Worm (Caenorhabditis elegans) whole organism, L3 larva: Measurements from ENCODE around the gene btb-16.

Experiments
- R02D3.7 ChIP-seq: fragments of 150-350 bp; optimal IDR thresholded peaks from 2 replicates; lab custom pipeline; 2014; ENCODE audit warnings: missing biosample characterization, missing genetic modification characterization
- ama-1 ChIP-seq: fragments of 150-350 bp; optimal IDR thresholded peaks from 2 replicates; lab custom pipeline; 2018
- ceh-16 ChIP-seq: sonication (generic microtip); optimal IDR thresholded peaks from 2 replicates; lab custom pipeline; 2017; ENCODE audit warnings: missing biosample characterization, missing genetic modification characterization
- elt-2 ChIP-seq: sonication (generic microtip); optimal IDR thresholded peaks from 2 replicates; lab custom pipeline; 2016; ENCODE audit warnings: missing genetic modification reagents, mild to moderate bottlenecking, missing genetic modification characterization, missing compliant biosample characterization
- elt-3 ChIP-seq, 3 experiments: fragments of 150-350 bp in 1 of 3; sonication (generic microtip) in 2 of 3; optimal IDR thresholded peaks; 2 replicates in 2 of 3; 4 replicates in 1 of 3; lab custom pipeline; 2014 to 2017; ENCODE audit warnings: missing biosample characterization in 3 of 3, missing genetic modification characterization in 3 of 3
- mdl-1 ChIP-seq: fragments of 150-350 bp; optimal IDR thresholded peaks from 2 replicates; lab custom pipeline; 2014; ENCODE audit warnings: missing biosample characterization, missing genetic modification characterization
- nhr-12 ChIP-seq: fragments of 150-350 bp; optimal IDR thresholded peaks from 2 replicates; lab custom pipeline; 2014; ENCODE audit warnings: missing biosample characterization, missing genetic modification characterization
- nhr-77 ChIP-seq: fragments of 150-350 bp; optimal IDR thresholded peaks from 2 replicates; lab custom pipeline; 2014; ENCODE audit warnings: missing biosample characterization, missing genetic modification characterization
- pha-4 ChIP-seq: fragments of 150-350 bp; optimal IDR thresholded peaks from 2 replicates; lab custom pipeline; 2014; ENCODE audit warnings: missing biosample characterization, missing genetic modification reagents, missing genetic modification characterization
- snpc-4 ChIP-seq: fragments of 150-350 bp; optimal IDR thresholded peaks from 2 replicates; lab custom pipeline; 2014; ENCODE audit warnings: missing biosample characterization, missing genetic modification characterization
- unc-62 ChIP-seq: fragments of 150-350 bp; sonication (generic microtip); optimal IDR thresholded peaks from 4 replicates; lab custom pipeline; 2014; ENCODE audit warnings: missing biosample characterization, missing genetic modification reagents, missing genetic modification characterization
- ztf-11 ChIP-seq: fragments of 150-350 bp; optimal IDR thresholded peaks from 2 replicates; lab custom pipeline; 2014; ENCODE audit warnings: missing biosample characterization, missing genetic modification characterization

ce11 chrII:3332039-3332438 is 35.4 kb downstream of the btb-16 start, which contains the start of gene irld-27:
- TF ChIP-seq elt-3 (tag; optimal IDR thresholded peaks at IDR 0.05; lab: Kevin White, UChicago) (no peak), mdl-1 (tag; lab: Kevin White, UChicago) (no peak), ama-1 (lab: Kevin White, UChicago) (no peak), R02D3.7 (tag; lab: Kevin White, UChicago) (no peak), pha-4 (no peak), unc-62 (GFP tag; lab: Kevin White, UChicago) (no peak), ceh-16 (tag; lab: Kevin White, UChicago) (no peak), snpc-4 (tag; lab: Kevin White, UChicago) (no peak), nhr-12 (tag; lab: Kevin White, UChicago) (no peak), nhr-77 (tag; lab: Kevin White, UChicago) (no peak), elt-2 (tag; lab: Kevin White, UChicago) (no peak), ztf-11 (tag; lab: Kevin White, UChicago) (no peak)
